Fruit fly (Drosophila melanogaster): Measurements from ENCODE around the gene CG7730.

DNA sequence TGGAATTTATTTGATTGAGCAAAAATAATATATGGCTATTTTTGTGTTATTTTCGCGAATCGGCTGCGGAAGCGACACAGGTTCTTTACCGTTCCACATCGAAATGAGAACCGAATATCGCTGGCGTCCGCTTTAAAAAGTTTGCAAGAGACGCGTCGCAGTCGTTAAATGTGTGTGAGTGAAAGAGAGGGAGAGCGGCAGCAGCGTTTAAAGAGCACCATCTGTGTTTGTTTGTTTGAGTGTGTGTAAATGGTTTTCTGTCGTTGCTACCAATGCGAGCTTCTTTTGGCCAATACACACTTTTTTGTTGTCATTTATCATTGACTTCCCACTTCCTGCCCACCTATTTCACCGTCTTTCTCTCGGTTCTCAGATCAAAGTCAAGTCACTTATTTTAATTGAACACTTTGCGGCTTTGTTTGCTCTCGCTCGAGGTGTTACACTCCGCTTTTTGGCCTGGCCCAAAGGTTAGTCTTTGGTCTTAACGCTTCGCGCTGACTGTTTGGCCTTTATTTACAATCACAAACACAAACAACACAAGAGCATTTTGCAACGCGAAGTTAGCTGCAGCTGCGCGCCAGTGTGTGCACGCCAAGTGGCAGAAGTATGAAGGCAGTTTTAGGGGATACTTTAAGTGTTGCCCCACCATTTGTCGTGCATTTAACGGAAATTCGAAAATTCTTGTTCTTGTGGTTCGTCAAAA, 15.1 kb upstream of the CG7730 start, which contains the start of gene CG3764:
- TF ChIP-seq br (GFP tag; optimal IDR thresholded peaks at IDR 0.05): peak; percentile 65
- no peak for TF ChIP-seq usp (GFP tag; optimal IDR thresholded peaks at IDR 0.05)
- peak; percentile 83 for TF ChIP-seq Hr83 (GFP tag; optimal IDR thresholded peaks at IDR 0.05; ENCODE audit: poor library complexity, severe bottlenecking)
- TF ChIP-seq Myc (optimal IDR thresholded peaks at IDR 0.05): no peak
